Worm (Caenorhabditis elegans): ENCODE measurements around the gene ldp-1.

DNA sequence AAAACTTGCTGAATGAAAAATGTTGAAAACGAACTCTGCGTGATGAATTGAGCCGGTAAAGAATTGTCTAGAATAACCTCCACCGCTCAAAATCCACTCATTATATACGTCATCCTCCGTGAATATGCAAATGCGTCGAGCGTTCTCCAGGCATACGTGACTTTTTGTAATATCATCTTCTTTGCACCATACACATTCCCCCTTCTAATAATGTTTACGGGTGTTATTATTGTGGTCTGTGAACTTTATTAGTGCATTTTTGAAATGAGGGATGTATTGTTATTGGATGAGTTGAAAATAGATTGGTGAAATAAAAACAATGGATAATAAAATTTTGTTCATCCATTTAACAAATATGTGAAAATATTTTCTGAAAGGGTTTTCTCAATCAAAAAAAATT lies 12.6 kb downstream of the ldp-1 start, which contains the start of gene F22F7.7:
- TF ChIP-seq mxl-1 (tag; optimal IDR thresholded peaks at IDR 0.05), result no peak
- TF ChIP-seq bed-1 (GFP tag; IDR thresholded peaks at IDR 0.05), result no peak
- no peak for TF ChIP-seq ztf-3 (GFP tag; optimal IDR thresholded peaks at IDR 0.05)
- TF ChIP-seq Y56A3A.18 (GFP tag; IDR thresholded peaks at IDR 0.05), result no peak
- no peak for TF ChIP-seq madf-3 (GFP tag; IDR thresholded peaks at IDR 0.05)
- no peak for TF ChIP-seq nfya-1 (tag; optimal IDR thresholded peaks at IDR 0.05; ENCODE audit: borderline replicate concordance, insufficient read depth)
- TF ChIP-seq lin-26 (GFP tag; IDR thresholded peaks at IDR 0.05), result no peak
- TF ChIP-seq hrde-1 (tag; optimal IDR thresholded peaks at IDR 0.05; ENCODE audit: borderline replicate concordance), result no peak
- TF ChIP-seq unc-130 (GFP tag; optimal IDR thresholded peaks at IDR 0.05), result no peak
- TF ChIP-seq B0336.3 (GFP tag; IDR thresholded peaks at IDR 0.05), result no peak
- TF ChIP-seq lin-35 (GFP tag; optimal IDR thresholded peaks at IDR 0.05), result no peak

Data from whole organism, young adult.